Fruit fly (Drosophila melanogaster) whole organism, embryonic: Measurements from ENCODE around the gene CG18180.

Source experiments
- Ada2b ChIP-seq: fragments of 200-800 bp; sonication (Bioruptor generic); IDR thresholded peaks from 2 replicates; pipeline ENCODE4 v1.3.6; 2022; ENCODE audit warnings: missing biosample characterization, missing genetic modification characterization
- Antp ChIP-seq: fragments of 200-800 bp; sonication (Bioruptor generic); optimal IDR thresholded peaks from 3 replicates; lab custom pipeline; 2016; ENCODE audit warnings: missing biosample characterization, missing genetic modification characterization
- Asciz ChIP-seq: fragments of 200-800 bp; sonication (Bioruptor generic); optimal IDR thresholded peaks from 2 replicates; lab custom pipeline; 2017; ENCODE audit warnings: missing biosample characterization, mild to moderate bottlenecking, missing genetic modification characterization, missing genetic modification reagents
- Atf3 ChIP-seq: fragments of 200-800 bp; sonication (Bioruptor generic); optimal IDR thresholded peaks from 3 replicates; lab custom pipeline; 2016; ENCODE audit warnings: missing biosample characterization, missing genetic modification characterization
- Bgb ChIP-seq: fragments of 200-800 bp; sonication (Bioruptor generic); IDR thresholded peaks from 2 replicates; pipeline ENCODE4 v1.3.6; 2022; ENCODE audit warnings: missing biosample characterization, missing genetic modification characterization; ENCODE audit not compliant: partially characterized antibody
- BtbVII ChIP-seq: fragments of 200-800 bp; sonication (Bioruptor generic); optimal IDR thresholded peaks from 3 replicates; lab custom pipeline; 2017; ENCODE audit warnings: missing biosample characterization, mild to moderate bottlenecking, missing genetic modification characterization
- CG10979 ChIP-seq: fragments of 200-800 bp; sonication (Bioruptor generic); optimal IDR thresholded peaks from 2 replicates; lab custom pipeline; 2018; ENCODE audit warnings: missing biosample characterization, mild to moderate bottlenecking, missing genetic modification characterization, moderate library complexity
- CG11504 ChIP-seq: fragments of 200-800 bp; sonication (Bioruptor generic); optimal IDR thresholded peaks from 3 replicates; lab custom pipeline; 2019; ENCODE audit warnings: missing biosample characterization, mild to moderate bottlenecking, missing genetic modification characterization, moderate library complexity
- CG11695 ChIP-seq: fragments of 200-800 bp; sonication (Bioruptor generic); IDR thresholded peaks from 3 replicates; pipeline ENCODE4 v1.3.6; 2022; ENCODE audit warnings: missing biosample characterization, missing genetic modification characterization
- CG12236 ChIP-seq: fragments of 200-800 bp; sonication (Bioruptor generic); optimal IDR thresholded peaks from 2 replicates; lab custom pipeline; 2016; ENCODE audit warnings: missing biosample characterization, missing genetic modification characterization
- CG1603 ChIP-seq: fragments of 200-800 bp; sonication (Bioruptor generic); optimal IDR thresholded peaks from 2 replicates; lab custom pipeline; 2019; ENCODE audit warnings: missing biosample characterization, mild to moderate bottlenecking, missing genetic modification characterization, moderate library complexity
- CG17361 ChIP-seq: fragments of 200-800 bp; sonication (Bioruptor generic); IDR thresholded peaks from 3 replicates; pipeline ENCODE4 v1.3.6; 2022; ENCODE audit warnings: missing biosample characterization, missing genetic modification characterization
- CG2889 ChIP-seq: fragments of 200-800 bp; sonication (Bioruptor generic); IDR thresholded peaks from 3 replicates; pipeline ENCODE4 v1.3.6; 2022; ENCODE audit warnings: missing biosample characterization, missing genetic modification characterization
- CG30403 ChIP-seq: fragments of 200-800 bp; sonication (Bioruptor generic); optimal IDR thresholded peaks from 3 replicates; lab custom pipeline; 2016; ENCODE audit warnings: missing biosample characterization, missing genetic modification characterization
- CG3065 ChIP-seq: fragments of 200-800 bp; sonication (Bioruptor generic); optimal IDR thresholded peaks from 2 replicates; lab custom pipeline; 2016; ENCODE audit warnings: missing biosample characterization, missing genetic modification characterization
- CG31224 ChIP-seq: fragments of 200-800 bp; sonication (Bioruptor generic); IDR thresholded peaks from 2 replicates; pipeline ENCODE4 v1.3.6; 2022; ENCODE audit warnings: missing biosample characterization, missing genetic modification characterization
- CG31441 ChIP-seq: fragments of 200-800 bp; sonication (Bioruptor generic); IDR thresholded peaks from 2 replicates; pipeline ENCODE4 v1.3.6; 2022; ENCODE audit warnings: missing biosample characterization, missing genetic modification characterization
- CG32767 ChIP-seq: fragments of 200-800 bp; sonication (Bioruptor generic); IDR thresholded peaks from 2 replicates; pipeline ENCODE4 v1.3.6; 2022; ENCODE audit warnings: missing biosample characterization, missing genetic modification characterization
- CG3407 ChIP-seq: fragments of 200-800 bp; sonication (Bioruptor generic); optimal IDR thresholded peaks from 2 replicates; lab custom pipeline; 2018; ENCODE audit warnings: missing biosample characterization, mild to moderate bottlenecking, missing genetic modification characterization
- CG34376 ChIP-seq: fragments of 200-800 bp; sonication (Bioruptor generic); optimal IDR thresholded peaks from 2 replicates; lab custom pipeline; 2018; ENCODE audit warnings: missing biosample characterization, mild to moderate bottlenecking, missing genetic modification characterization
- CG3995 ChIP-seq: fragments of 200-800 bp; sonication (Bioruptor generic); optimal IDR thresholded peaks from 3 replicates; lab custom pipeline; 2016; ENCODE audit warnings: missing biosample characterization, missing genetic modification characterization
- CG43689 ChIP-seq: fragments of 200-800 bp; sonication (Bioruptor generic); IDR thresholded peaks from 2 replicates; pipeline ENCODE4 v1.3.6; 2022; ENCODE audit warnings: missing biosample characterization, missing genetic modification characterization
- CG4707 ChIP-seq: fragments of 200-800 bp; sonication (Bioruptor generic); optimal IDR thresholded peaks from 2 replicates; lab custom pipeline; 2018; ENCODE audit warnings: missing biosample characterization, mild to moderate bottlenecking, missing genetic modification characterization, moderate library complexity
- CG5180 ChIP-seq: fragments of 200-800 bp; sonication (Bioruptor generic); optimal IDR thresholded peaks from 3 replicates; lab custom pipeline; 2017; ENCODE audit warnings: missing biosample characterization, missing genetic modification characterization, mild to moderate bottlenecking, moderate library complexity, missing genetic modification reagents
- CG7271 ChIP-seq: fragments of 200-800 bp; sonication (Bioruptor generic); optimal IDR thresholded peaks from 2 replicates; lab custom pipeline; 2018; ENCODE audit warnings: missing biosample characterization, mild to moderate bottlenecking, missing genetic modification characterization, moderate library complexity
- ERR ChIP-seq: fragments of 200-800 bp; sonication (Bioruptor generic); optimal IDR thresholded peaks from 2 replicates; lab custom pipeline; 2016; ENCODE audit warnings: missing biosample characterization, missing genetic modification characterization
- Fer2 ChIP-seq: fragments of 200-800 bp; sonication (Bioruptor generic); optimal IDR thresholded peaks from 2 replicates; lab custom pipeline; 2018; ENCODE audit warnings: missing biosample characterization, mild to moderate bottlenecking, missing genetic modification characterization, moderate library complexity
- Hr3 ChIP-seq: fragments of 200-800 bp; sonication (Bioruptor generic); optimal IDR thresholded peaks from 3 replicates; lab custom pipeline; 2016; ENCODE audit warnings: missing biosample characterization, missing genetic modification characterization
- Hsf ChIP-seq: fragments of 200-800 bp; sonication (Bioruptor generic); optimal IDR thresholded peaks from 3 replicates; lab custom pipeline; 2016; ENCODE audit warnings: missing biosample characterization, missing genetic modification characterization
- Kr ChIP-seq: fragments of 200-800 bp; sonication (Bioruptor generic); optimal IDR thresholded peaks from 2 replicates; lab custom pipeline; 2017; ENCODE audit warnings: missing biosample characterization, mild to moderate bottlenecking, missing genetic modification characterization
- Mad ChIP-seq: fragments of 200-800 bp; sonication (Bioruptor generic); optimal IDR thresholded peaks from 2 replicates; lab custom pipeline; 2016; ENCODE audit warnings: missing biosample characterization, missing genetic modification characterization
- Myb ChIP-seq: fragments of 200-800 bp; sonication (Bioruptor generic); optimal IDR thresholded peaks from 2 replicates; lab custom pipeline; 2016; ENCODE audit warnings: missing biosample characterization, missing genetic modification characterization
- Sox100B ChIP-seq: fragments of 200-800 bp; sonication (Bioruptor generic); optimal IDR thresholded peaks from 3 replicates; lab custom pipeline; 2018; ENCODE audit warnings: missing biosample characterization, mild to moderate bottlenecking, missing genetic modification characterization
- Tbp ChIP-seq: fragments of >200 bp; optimal IDR thresholded peaks from 2 replicates; lab custom pipeline; 2018; ENCODE audit warnings: missing biosample characterization, missing genetic modification characterization
- YL-1 ChIP-seq: fragments of 200-800 bp; sonication (Bioruptor generic); optimal IDR thresholded peaks from 3 replicates; lab custom pipeline; 2017; ENCODE audit warnings: missing biosample characterization, mild to moderate bottlenecking, missing genetic modification characterization
- ac ChIP-seq: fragments of 200-800 bp; sonication (Bioruptor generic); optimal IDR thresholded peaks from 3 replicates; lab custom pipeline; 2017; ENCODE audit warnings: missing biosample characterization, mild to moderate bottlenecking, missing genetic modification characterization
- cas ChIP-seq: fragments of 200-800 bp; sonication (Bioruptor generic); IDR thresholded peaks from 2 replicates; pipeline ENCODE4 v1.3.6; 2022; ENCODE audit warnings: missing biosample characterization, missing genetic modification characterization
- chif ChIP-seq, 2 experiments: fragments of 200-800 bp; sonication (Bioruptor generic); optimal IDR thresholded peaks; 3 replicates each; lab custom pipeline; 2016; ENCODE audit warnings: missing biosample characterization in 2 of 2, missing genetic modification characterization in 2 of 2
- corto ChIP-seq: fragments of 200-800 bp; sonication (Bioruptor generic); optimal IDR thresholded peaks from 2 replicates; lab custom pipeline; 2016; ENCODE audit warnings: missing biosample characterization, mild to moderate bottlenecking, missing genetic modification characterization, moderate library complexity
- fd102C ChIP-seq: fragments of 200-800 bp; sonication (Bioruptor generic); optimal IDR thresholded peaks from 2 replicates; lab custom pipeline; 2018; ENCODE audit warnings: missing biosample characterization, mild to moderate bottlenecking, missing genetic modification characterization, moderate library complexity
- grau ChIP-seq: fragments of 200-800 bp; optimal IDR thresholded peaks from 3 replicates; lab custom pipeline; 2019; ENCODE audit warnings: missing biosample characterization, mild to moderate bottlenecking, missing genetic modification characterization, moderate library complexity
- mam ChIP-seq: fragments of 200-800 bp; sonication (Bioruptor generic); optimal IDR thresholded peaks from 3 replicates; lab custom pipeline; 2016; ENCODE audit warnings: missing biosample characterization, missing genetic modification characterization
- otp ChIP-seq: fragments of 200-800 bp; sonication (Bioruptor generic); IDR thresholded peaks from 3 replicates; pipeline ENCODE4, ENCODE4 v1.3.6; 2022; ENCODE audit warnings: missing biosample characterization, missing genetic modification characterization
- phol ChIP-seq: fragments of 200-800 bp; sonication (Bioruptor generic); optimal IDR thresholded peaks from 3 replicates; lab custom pipeline; 2018; ENCODE audit warnings: missing biosample characterization, mild to moderate bottlenecking, missing genetic modification characterization, moderate library complexity
- prd ChIP-seq, 3 experiments: fragments of >200 bp in 2 of 3; fragments of 200-800 bp in 1 of 3; sonication (Bioruptor generic) in 1 of 3; optimal IDR thresholded peaks in 2 of 3; IDR thresholded peaks in 1 of 3; 2 replicates in 2 of 3; 3 replicates in 1 of 3; pipeline versions ENCODE4 v1.3.6 to Lab custom; 2017 to 2022; ENCODE audit warnings: missing biosample characterization in 1 of 3, missing genetic modification characterization in 1 of 3
- ranshi ChIP-seq: fragments of 200-800 bp; sonication (Bioruptor generic); IDR thresholded peaks from 2 replicates; pipeline ENCODE4 v1.3.6; 2022; ENCODE audit warnings: missing biosample characterization, missing genetic modification characterization
- scrt ChIP-seq: fragments of 200-800 bp; sonication (Bioruptor generic); optimal IDR thresholded peaks from 2 replicates; lab custom pipeline; 2018; ENCODE audit warnings: missing biosample characterization, mild to moderate bottlenecking, missing genetic modification characterization, moderate library complexity
- sd ChIP-seq: fragments of 200-800 bp; sonication (Bioruptor generic); optimal IDR thresholded peaks from 3 replicates; lab custom pipeline; 2018; ENCODE audit warnings: missing biosample characterization, mild to moderate bottlenecking, missing genetic modification characterization, moderate library complexity
- sens-2 ChIP-seq: fragments of 200-800 bp; sonication (Bioruptor generic); IDR thresholded peaks from 2 replicates; pipeline ENCODE4 v1.3.6; 2022; ENCODE audit warnings: missing biosample characterization, missing genetic modification characterization
- yki ChIP-seq: fragments of >200 bp; optimal IDR thresholded peaks from 3 replicates; lab custom pipeline; 2018

Gene CG18180

DNA sequence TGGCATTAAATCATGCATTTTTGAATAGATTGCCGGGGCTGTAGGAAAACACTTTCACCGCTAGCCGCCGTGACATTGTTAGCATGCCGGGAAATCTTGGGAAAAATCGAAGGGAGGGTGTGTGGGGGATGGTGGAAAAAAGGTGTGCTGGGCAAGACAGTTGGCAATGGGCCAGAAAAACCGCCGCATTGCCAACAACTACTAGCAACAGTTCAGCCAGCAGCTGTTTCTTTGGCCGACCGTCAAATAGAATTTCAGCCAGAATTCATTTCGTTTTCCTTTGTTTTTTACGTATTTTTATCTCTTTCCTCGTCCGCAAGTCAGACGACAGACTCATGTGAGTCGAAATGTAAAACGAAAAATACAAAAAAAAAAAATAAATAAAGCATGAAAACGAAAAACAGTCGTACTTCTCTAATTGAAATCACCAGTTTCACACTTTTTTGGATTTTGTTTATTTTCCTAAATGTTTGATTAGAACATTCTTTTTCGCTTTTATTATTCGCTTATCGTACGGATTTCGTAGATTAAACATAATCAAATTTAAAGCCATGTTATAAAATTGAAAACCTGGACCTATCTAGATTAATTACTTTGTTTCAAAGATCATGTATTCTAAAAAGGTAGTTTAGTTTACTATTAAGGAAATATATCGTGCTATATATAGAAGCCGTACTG is 50.1 kb downstream of the CG18180 start (continued):
- TF ChIP-seq CG7271 (tag; lab: Kevin White, UChicago), result no peak
- TF ChIP-seq CG11695 (GFP tag; lab: Robert Waterston, UW), result 0 out of 3 replicates have a peak, but pooled peaks have one; percentile 40
- TF ChIP-seq ac (GFP tag; lab: Kevin White, UChicago), result no peak
- no peak for TF ChIP-seq CG10979 (tag; lab: Kevin White, UChicago)
- peak; percentile 46 for TF ChIP-seq CG30403 (GFP tag; lab: Kevin White, UChicago)
- TF ChIP-seq CG5180 (GFP tag; lab: Kevin White, UChicago), result no peak
- TF ChIP-seq Hr3 (GFP tag; lab: Kevin White, UChicago), result peak; percentile 29
- TF ChIP-seq CG1603 (tag; lab: Kevin White, UChicago), result no peak
- no peak for TF ChIP-seq sd (tag; lab: Kevin White, UChicago)
- TF ChIP-seq BtbVII (GFP tag; lab: Kevin White, UChicago), result peak; percentile 18
- no peak for TF ChIP-seq CG3407 (GFP tag; lab: Kevin White, UChicago)
- peak; percentile 33 for TF ChIP-seq mam (GFP tag; lab: Kevin White, UChicago)
- TF ChIP-seq CG34376, result no peak
- no peak for TF ChIP-seq Mad (GFP tag; lab: Kevin White, UChicago)
- TF ChIP-seq otp (GFP tag; lab: Robert Waterston, UW), result no peak
- no peak for TF ChIP-seq CG3065 (GFP tag; lab: Kevin White, UChicago)
- no peak for TF ChIP-seq YL-1 (GFP tag; lab: Kevin White, UChicago)
- TF ChIP-seq Sox100B (GFP tag; lab: Kevin White, UChicago), result no peak
- peak; percentile 5 for TF ChIP-seq Hsf
- TF ChIP-seq CG3995 (GFP tag; lab: Kevin White, UChicago), result peak; percentile 6
- no peak for TF ChIP-seq CG2889 (GFP tag; lab: Robert Waterston, UW)
- TF ChIP-seq CG43689 (GFP tag; lab: Robert Waterston, UW), result no peak
- 0 out of 2 replicates have a peak, but pooled peaks have one; percentile 9 for TF ChIP-seq CG31441
- TF ChIP-seq Bgb (GFP tag; lab: Robert Waterston, UW), result no peak
- TF ChIP-seq prd (optimal IDR thresholded peaks at IDR 0.05; lab: Kevin White, UChicago), result no peak
- TF ChIP-seq prd (GFP tag; IDR thresholded peaks at IDR 0.05; lab: Robert Waterston, UW), result peak; percentile 18; the same call in 1 of the 3 replicates
- TF ChIP-seq phol, result no peak
- no peak for TF ChIP-seq ranshi (GFP tag; lab: Robert Waterston, UW)
- no peak for TF ChIP-seq Tbp
- no peak for TF ChIP-seq ERR (GFP tag; lab: Kevin White, UChicago)
- peak; percentile 38 for TF ChIP-seq Fer2 (tag; lab: Kevin White, UChicago)
- TF ChIP-seq Myb (GFP tag; lab: Kevin White, UChicago), result peak; percentile 24
- TF ChIP-seq sens-2 (GFP tag; lab: Robert Waterston, UW), result no peak
- no peak for TF ChIP-seq CG4707 (GFP tag; lab: Kevin White, UChicago)
- TF ChIP-seq Atf3 (GFP tag; lab: Kevin White, UChicago), result no peak
- TF ChIP-seq CG32767 (GFP tag; lab: Robert Waterston, UW), result no peak
- TF ChIP-seq chif (GFP tag; optimal IDR thresholded peaks at IDR 0.05; lab: Kevin White, UChicago), result no peak
- TF ChIP-seq yki, result no peak
- no peak for TF ChIP-seq corto (GFP tag; lab: Kevin White, UChicago)
- no peak for TF ChIP-seq CG11504 (tag; lab: Kevin White, UChicago)
- no peak for TF ChIP-seq CG31224
- TF ChIP-seq fd102C (GFP tag; lab: Kevin White, UChicago), result no peak
- TF ChIP-seq grau (tag; lab: Kevin White, UChicago), result peak; percentile 91
- TF ChIP-seq scrt (GFP tag; lab: Kevin White, UChicago), result peak; percentile 56
- TF ChIP-seq cas (GFP tag; lab: Robert Waterston, UW), result no peak
- TF ChIP-seq CG17361 (GFP tag; lab: Robert Waterston, UW), result no peak
- no peak for TF ChIP-seq Asciz (GFP tag; lab: Kevin White, UChicago)
- TF ChIP-seq CG12236 (GFP tag; lab: Kevin White, UChicago), result no peak
- TF ChIP-seq Kr (GFP tag; lab: Kevin White, UChicago), result no peak
- no peak for TF ChIP-seq Antp
- TF ChIP-seq Ada2b (GFP tag; lab: Robert Waterston, UW), result 0 out of 2 replicates have a peak, but pooled peaks have one; percentile 26
